Fruit fly (Drosophila melanogaster): Measurements from ENCODE around the gene CG10581.

Gene CG10581

dm6 chr3L:21056290-21056689 is 22.3 kb upstream of the CG10581 start (continued):
- TF ChIP-seq Eip75B (GFP tag; optimal IDR thresholded peaks at IDR 0.05): no peak
- TF ChIP-seq dac (GFP tag; optimal IDR thresholded peaks at IDR 0.05): no peak
- no peak for TF ChIP-seq Sox15 (GFP tag; optimal IDR thresholded peaks at IDR 0.05)
- peak; percentile 11; the same call in 1 of the 2 replicates for TF ChIP-seq CG15336 (GFP tag; IDR thresholded peaks at IDR 0.05)
- TF ChIP-seq CG11294 (GFP tag; IDR thresholded peaks at IDR 0.05): no peak
- no peak for TF ChIP-seq Gug (GFP tag; IDR thresholded peaks at IDR 0.05)
- peak; percentile 5 for TF ChIP-seq spab (GFP tag; optimal IDR thresholded peaks at IDR 0.05)
- no peak for TF ChIP-seq CG7368 (GFP tag; optimal IDR thresholded peaks at IDR 0.05)
- no peak for TF ChIP-seq CG31627 (GFP tag; optimal IDR thresholded peaks at IDR 0.05)
- peak; percentile 44 for TF ChIP-seq OdsH (GFP tag; optimal IDR thresholded peaks at IDR 0.05)
- TF ChIP-seq vri (GFP tag; optimal IDR thresholded peaks at IDR 0.05): no peak
- peak; percentile 9 for TF ChIP-seq CG3032 (tag; optimal IDR thresholded peaks at IDR 0.05)
- TF ChIP-seq CG6808 (GFP tag; optimal IDR thresholded peaks at IDR 0.05): peak; percentile 35
- TF ChIP-seq Hr39 (GFP tag; optimal IDR thresholded peaks at IDR 0.05): no peak
- TF ChIP-seq Met (GFP tag; optimal IDR thresholded peaks at IDR 0.05): peak; percentile 4
- peak; percentile 39 for TF ChIP-seq CG3919 (GFP tag; optimal IDR thresholded peaks at IDR 0.05)
- TF ChIP-seq CG6276 (GFP tag; optimal IDR thresholded peaks at IDR 0.05): peak; percentile 53
- TF ChIP-seq dsx (GFP tag; optimal IDR thresholded peaks at IDR 0.05; ENCODE audit: poor library complexity, severe bottlenecking): no peak
- no peak for TF ChIP-seq Blimp-1 (GFP tag; optimal IDR thresholded peaks at IDR 0.05)
- peak; percentile 25 for TF ChIP-seq CG10669 (GFP tag; optimal IDR thresholded peaks at IDR 0.05)
- TF ChIP-seq Sox102F (GFP tag; optimal IDR thresholded peaks at IDR 0.05): no peak
- no peak for TF ChIP-seq fd85E (GFP tag; optimal IDR thresholded peaks at IDR 0.05)
- TF ChIP-seq Ets96B (tag; optimal IDR thresholded peaks at IDR 0.05): peak; percentile 38
- TF ChIP-seq CG11762 (GFP tag; optimal IDR thresholded peaks at IDR 0.05; ENCODE audit: insufficient read depth): peak; percentile 11

- TF ChIP-seq fd59A (GFP tag; optimal IDR thresholded peaks at IDR 0.05) (no peak), pdm3 (GFP tag; optimal IDR thresholded peaks at IDR 0.05) (no peak), Smox (GFP tag; optimal IDR thresholded peaks at IDR 0.05) (no peak), fd85E (GFP tag; optimal IDR thresholded peaks at IDR 0.05) (no peak), CG6808 (GFP tag; optimal IDR thresholded peaks at IDR 0.05) (no peak), OdsH (GFP tag; optimal IDR thresholded peaks at IDR 0.05) (no peak), fkh (GFP tag; optimal IDR thresholded peaks at IDR 0.05) (peak; percentile 75), vri (GFP tag; optimal IDR thresholded peaks at IDR 0.05) (peak; percentile 34), Ets21C (GFP tag; optimal IDR thresholded peaks at IDR 0.05) (no peak), CG3032 (tag; optimal IDR thresholded peaks at IDR 0.05) (no peak), CG10631 (GFP tag; optimal IDR thresholded peaks at IDR 0.05) (no peak), CG11294 (GFP tag; IDR thresholded peaks at IDR 0.05) (no peak)
Observed at dm6 chr3L:21055839-21056238, 21.8 kb upstream of the CG10581 start.

- TF ChIP-seq Hr4 (GFP tag; optimal IDR thresholded peaks at IDR 0.05) (no peak), salr (GFP tag; optimal IDR thresholded peaks at IDR 0.05) (no peak), Hr38 (GFP tag; optimal IDR thresholded peaks at IDR 0.05) (no peak), Eip78C (GFP tag) (no peak), fd59A (GFP tag; optimal IDR thresholded peaks at IDR 0.05) (no peak), CG8119 (GFP tag; IDR thresholded peaks at IDR 0.05) (no peak), Blimp-1 (GFP tag; optimal IDR thresholded peaks at IDR 0.05) (no peak), Sox102F (GFP tag; optimal IDR thresholded peaks at IDR 0.05) (no peak), Eip75B (GFP tag; optimal IDR thresholded peaks at IDR 0.05) (no peak), CG6854 (GFP tag; optimal IDR thresholded peaks at IDR 0.05) (no peak), Smox (GFP tag; optimal IDR thresholded peaks at IDR 0.05) (no peak), CG6808 (GFP tag; optimal IDR thresholded peaks at IDR 0.05) (no peak)
Observed at dm6 chr3L:21054894-21055270, 20.9 kb upstream of the CG10581 start.
